Worm (Caenorhabditis elegans) whole organism, L4 larva: ENCODE measurements around the gene C18H7.4.

Experiments
- F26F4.8 ChIP-seq: fragments of 200-800 bp; sonication (Bioruptor generic); conservative IDR thresholded peaks from 2 replicates; pipeline ENCODE4 v1.3.6; 2022; ENCODE audit warnings: missing genetic modification characterization, missing compliant biosample characterization
- F37D6.2 ChIP-seq: sonication (generic microtip); optimal IDR thresholded peaks from 2 replicates; lab custom pipeline; 2016; ENCODE audit warnings: mild to moderate bottlenecking, missing genetic modification characterization, missing compliant biosample characterization
- F44E2.7 ChIP-seq: fragments of 200-800 bp; sonication (Bioruptor generic); IDR thresholded peaks from 2 replicates; pipeline ENCODE4 v2.1.2; 2022; ENCODE audit warnings: missing genetic modification characterization, missing compliant biosample characterization
- T26A8.4 ChIP-seq: fragments of 200-800 bp; sonication (Bioruptor generic); IDR thresholded peaks from 2 replicates; pipeline ENCODE4 v1.3.6; 2022; ENCODE audit warnings: missing genetic modification characterization, missing compliant biosample characterization
- ZK337.2 ChIP-seq: fragments of 200-800 bp; sonication (Bioruptor generic); IDR thresholded peaks from 2 replicates; pipeline ENCODE4 v1.3.6; 2022; ENCODE audit warnings: missing genetic modification reagents, missing genetic modification characterization, missing compliant biosample characterization
- ZK546.5 ChIP-seq, 2 experiments: sonication (generic microtip); optimal IDR thresholded peaks; 2 replicates each; lab custom pipeline; 2017; ENCODE audit warnings: missing biosample characterization in 2 of 2, missing genetic modification characterization in 2 of 2
- ama-1 ChIP-seq: fragments of 150-350 bp; optimal IDR thresholded peaks from 2 replicates; lab custom pipeline; 2014; ENCODE audit warnings: inconsistent platforms, mixed read lengths
- arid-1 ChIP-seq: fragments of 200-800 bp; sonication (Bioruptor generic); conservative IDR thresholded peaks from 2 replicates; pipeline ENCODE4 v1.3.6; 2022; ENCODE audit warnings: missing genetic modification reagents, missing genetic modification characterization, missing compliant biosample characterization
- attf-4 ChIP-seq: sonication (generic microtip); optimal IDR thresholded peaks from 3 replicates; lab custom pipeline; 2017; ENCODE audit warnings: missing biosample characterization, missing genetic modification characterization
- ceh-20 ChIP-seq: fragments of 200-800 bp; sonication (Bioruptor generic); IDR thresholded peaks from 2 replicates; pipeline ENCODE4 v1.3.6; 2022; ENCODE audit warnings: missing genetic modification reagents, missing genetic modification characterization, missing compliant biosample characterization
- ceh-82 ChIP-seq: sonication (generic microtip); optimal IDR thresholded peaks from 2 replicates; lab custom pipeline; 2017; ENCODE audit warnings: missing biosample characterization, missing genetic modification characterization
- egl-43 ChIP-seq: fragments of 200-800 bp; sonication (Bioruptor generic); IDR thresholded peaks from 2 replicates; pipeline ENCODE4 v1.3.6; 2022; ENCODE audit warnings: missing genetic modification reagents, missing genetic modification characterization, missing compliant biosample characterization
- gei-8 ChIP-seq: fragments of 200-800 bp; sonication (Bioruptor generic); optimal IDR thresholded peaks from 2 replicates; lab custom pipeline; 2018; ENCODE audit warnings: mild to moderate bottlenecking, missing genetic modification characterization, missing compliant biosample characterization
- hlh-30 ChIP-seq: sonication (generic microtip); optimal IDR thresholded peaks from 2 replicates; lab custom pipeline; 2017; ENCODE audit warnings: antibody characterized with exemption, mild to moderate bottlenecking, missing genetic modification characterization, missing compliant biosample characterization; ENCODE audit not compliant: insufficient read depth
- hmg-1.1 ChIP-seq: fragments of 200-800 bp; sonication (Bioruptor generic); IDR thresholded peaks from 2 replicates; pipeline ENCODE4 v1.3.6; 2022; ENCODE audit warnings: missing genetic modification reagents, missing genetic modification characterization, missing compliant biosample characterization
- lin-1 ChIP-seq: fragments of 200-800 bp; sonication (Bioruptor generic); IDR thresholded peaks from 2 replicates; pipeline ENCODE4 v1.3.6; 2022; ENCODE audit warnings: missing genetic modification reagents, missing genetic modification characterization, missing compliant biosample characterization
- lin-29 ChIP-seq: fragments of 200-800 bp; sonication (Bioruptor generic); IDR thresholded peaks from 2 replicates; pipeline ENCODE4 v1.3.6; 2022; ENCODE audit warnings: missing genetic modification reagents, missing genetic modification characterization, missing compliant biosample characterization
- lsy-2 ChIP-seq, 2 experiments: fragments of 150-350 bp in 1 of 2; sonication (generic microtip) in 1 of 2; optimal IDR thresholded peaks; 2 replicates each; lab custom pipeline; 2014 to 2017; ENCODE audit warnings: missing biosample characterization in 2 of 2, missing genetic modification characterization in 2 of 2
- madf-9 ChIP-seq: fragments of 200-800 bp; sonication (Bioruptor generic); conservative IDR thresholded peaks from 2 replicates; pipeline ENCODE4 v1.3.6; 2022; ENCODE audit warnings: missing genetic modification reagents, missing genetic modification characterization, missing compliant biosample characterization
- mdt-29 ChIP-seq: fragments of 200-800 bp; sonication (Bioruptor generic); IDR thresholded peaks from 2 replicates; pipeline ENCODE4 v1.3.6; 2022; ENCODE audit warnings: missing genetic modification reagents, missing genetic modification characterization, missing compliant biosample characterization
- mxl-3 ChIP-seq: fragments of 200-800 bp; sonication (Bioruptor generic); optimal IDR thresholded peaks from 2 replicates; lab custom pipeline; 2018; ENCODE audit warnings: mild to moderate bottlenecking, missing genetic modification characterization, missing compliant biosample characterization
- nhr-10 ChIP-seq: fragments of 150-350 bp; optimal IDR thresholded peaks from 2 replicates; lab custom pipeline; 2014; ENCODE audit warnings: missing biosample characterization, missing genetic modification characterization
- nhr-111 ChIP-seq: fragments of 200-800 bp; sonication (Bioruptor generic); optimal IDR thresholded peaks from 2 replicates; lab custom pipeline; 2018; ENCODE audit warnings: mild to moderate bottlenecking, missing genetic modification characterization, missing compliant biosample characterization
- nhr-42 ChIP-seq: fragments of 200-800 bp; sonication (Bioruptor generic); IDR thresholded peaks from 2 replicates; pipeline ENCODE4 v1.3.6; 2022; ENCODE audit warnings: missing genetic modification characterization, missing compliant biosample characterization
- nhr-48 ChIP-seq: sonication (generic microtip); optimal IDR thresholded peaks from 2 replicates; lab custom pipeline; 2016; ENCODE audit warnings: mild to moderate bottlenecking, missing genetic modification characterization, missing compliant biosample characterization
- nhr-76 ChIP-seq: fragments of 150-350 bp; optimal IDR thresholded peaks from 2 replicates; lab custom pipeline; 2014; ENCODE audit warnings: missing biosample characterization, missing genetic modification characterization
- nhr-77 ChIP-seq: fragments of 150-350 bp; optimal IDR thresholded peaks from 2 replicates; lab custom pipeline; 2014; ENCODE audit warnings: missing biosample characterization, missing genetic modification characterization
- php-3 ChIP-seq: fragments of 200-800 bp; sonication (Bioruptor generic); IDR thresholded peaks from 2 replicates; pipeline ENCODE4 v1.3.6; 2022; ENCODE audit warnings: missing genetic modification reagents, missing genetic modification characterization, missing compliant biosample characterization
- pqm-1 ChIP-seq: sonication (generic microtip); optimal IDR thresholded peaks from 2 replicates; lab custom pipeline; 2017; ENCODE audit warnings: missing biosample characterization, missing genetic modification characterization
- rbr-2 ChIP-seq: sonication (generic microtip); optimal IDR thresholded peaks from 2 replicates; lab custom pipeline; 2016; ENCODE audit warnings: missing genotype, missing genetic modification characterization, missing compliant biosample characterization
- sdz-12 ChIP-seq: fragments of 200-800 bp; sonication (Bioruptor generic); optimal IDR thresholded peaks from 2 replicates; lab custom pipeline; 2018; ENCODE audit warnings: mild to moderate bottlenecking, missing genetic modification characterization, missing compliant biosample characterization
- set-16 ChIP-seq: fragments of 200-800 bp; sonication (Bioruptor generic); IDR thresholded peaks from 2 replicates; pipeline ENCODE4 v1.3.6; 2022; ENCODE audit warnings: missing genetic modification reagents, missing genetic modification characterization, missing compliant biosample characterization
- snpc-1.2 ChIP-seq: fragments of 200-800 bp; sonication (Bioruptor generic); IDR thresholded peaks from 2 replicates; pipeline ENCODE4 v1.3.6; 2022; ENCODE audit warnings: missing genetic modification reagents, missing genetic modification characterization, missing compliant biosample characterization
- spr-1 ChIP-seq: sonication (generic microtip); optimal IDR thresholded peaks from 2 replicates; lab custom pipeline; 2016; ENCODE audit warnings: mild to moderate bottlenecking, missing genetic modification characterization, missing compliant biosample characterization
- unc-39 ChIP-seq: sonication (generic microtip); optimal IDR thresholded peaks from 2 replicates; lab custom pipeline; 2017; ENCODE audit warnings: missing biosample characterization, missing genetic modification characterization
- unc-62 ChIP-seq, 3 experiments: fragments of 150-350 bp in 1 of 3; sonication (generic microtip); optimal IDR thresholded peaks in 2 of 3; peaks in 1 of 3; 1 replicate in 1 of 3; 2 replicates in 2 of 3; lab custom pipeline; 2014 to 2017; ENCODE audit warnings: missing biosample characterization in 3 of 3, missing genetic modification characterization in 3 of 3, missing genetic modification reagents in 3 of 3, missing genotype in 1 of 3
- vab-7 ChIP-seq: fragments of 200-800 bp; sonication (Bioruptor generic); IDR thresholded peaks from 2 replicates; pipeline ENCODE4 v1.3.6; 2022; ENCODE audit warnings: missing genetic modification reagents, missing genetic modification characterization, missing compliant biosample characterization
- zfp-3 ChIP-seq: fragments of 200-800 bp; sonication (Bioruptor generic); conservative IDR thresholded peaks from 2 replicates; pipeline ENCODE4 v1.3.6; 2022; ENCODE audit warnings: missing genetic modification reagents, missing genetic modification characterization, missing compliant biosample characterization

The C18H7.4 gene

DNA sequence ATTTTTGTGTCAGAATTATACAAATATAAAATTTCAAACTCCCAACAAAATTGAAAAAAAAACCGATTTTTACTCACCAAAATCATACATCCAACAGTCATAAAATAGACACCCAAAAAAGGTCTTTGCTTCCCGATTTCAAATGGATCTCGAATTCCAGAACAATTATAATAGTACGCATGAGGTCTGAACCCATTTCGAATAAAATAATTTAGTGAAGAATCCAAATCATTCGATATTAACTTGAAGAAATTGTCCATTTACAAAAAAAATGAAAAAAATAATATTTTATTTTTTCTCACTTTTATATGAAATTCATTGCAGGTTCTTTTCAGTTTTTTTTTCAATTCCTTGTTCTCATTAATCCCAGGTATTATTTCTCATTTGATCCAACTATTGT lies 8.5 kb downstream of the C18H7.4 start, which contains the start of gene srt-59:
Gene srt-59 (minus strand): TSS at position 101 of the 400 bp plus-strand sequence.
- TF ChIP-seq ZK546.5 (tag; optimal IDR thresholded peaks at IDR 0.05; lab: Kevin White, UChicago) (no peak), nhr-10 (tag; lab: Kevin White, UChicago) (no peak), egl-43 (GFP tag; lab: Robert Waterston, UW) (no peak), ceh-20 (GFP tag; lab: Robert Waterston, UW) (no peak), mdt-29 (GFP tag; lab: Robert Waterston, UW) (no peak), gei-8 (no peak), F26F4.8 (GFP tag; lab: Robert Waterston, UW) (no peak), vab-7 (GFP tag; lab: Robert Waterston, UW) (no peak), T26A8.4 (GFP tag; lab: Robert Waterston, UW) (no peak), arid-1 (GFP tag; lab: Robert Waterston, UW) (no peak), zfp-3 (GFP tag; lab: Robert Waterston, UW) (no peak), mxl-3 (GFP tag; lab: Kevin White, UChicago) (no peak), ZK337.2 (GFP tag; lab: Robert Waterston, UW) (no peak), hmg-1.1 (GFP tag; lab: Robert Waterston, UW) (no peak), ama-1 (no peak), hlh-30 (no peak), nhr-111 (GFP tag; lab: Kevin White, UChicago) (no peak)
- TF ChIP-seq, all 104 proteins: peak for 0

- TF ChIP-seq unc-62 (GFP tag; optimal IDR thresholded peaks at IDR 0.05 in 1 of 2; lab: Kevin White, UChicago) (no peak), unc-62 (tag; optimal IDR thresholded peaks at IDR 0.05; lab: Kevin White, UChicago) (no peak), madf-9 (no peak), ceh-82 (tag; lab: Kevin White, UChicago) (no peak), rbr-2 (tag; lab: Kevin White, UChicago) (no peak), mdt-29 (GFP tag; lab: Robert Waterston, UW) (no peak), egl-43 (GFP tag; lab: Robert Waterston, UW) (no peak), vab-7 (GFP tag; lab: Robert Waterston, UW) (no peak), sdz-12 (GFP tag; lab: Kevin White, UChicago) (no peak), unc-39 (tag; lab: Kevin White, UChicago) (no peak), arid-1 (GFP tag; lab: Robert Waterston, UW) (no peak), spr-1 (tag; lab: Kevin White, UChicago) (no peak), ceh-20 (GFP tag; lab: Robert Waterston, UW) (no peak), lsy-2 (tag; optimal IDR thresholded peaks at IDR 0.05; lab: Kevin White, UChicago) (no peak), lin-1 (GFP tag; lab: Robert Waterston, UW) (no peak), attf-4 (no peak), snpc-1.2 (GFP tag; lab: Robert Waterston, UW) (no peak), nhr-76 (tag; lab: Kevin White, UChicago) (no peak), lin-29 (GFP tag; lab: Robert Waterston, UW) (no peak)
- TF ChIP-seq, all 104 proteins: peak for 0
Measured at ce11 chrIV:603543-603942, 10.4 kb downstream of the C18H7.4 start, which contains the start of gene prmt-4. Gene prmt-4, minus strand, starts transcription at chrIV:603643.

- TF ChIP-seq F37D6.2: no peak
- no peak for TF ChIP-seq nhr-10 (tag; lab: Kevin White, UChicago)
- TF ChIP-seq nhr-77: no peak
Measured at ce11 chrIV:604144-604543, 11.0 kb downstream of the C18H7.4 start, which contains the start of gene col-102. Gene col-102, plus strand, starts transcription at chrIV:604444.

DNA sequence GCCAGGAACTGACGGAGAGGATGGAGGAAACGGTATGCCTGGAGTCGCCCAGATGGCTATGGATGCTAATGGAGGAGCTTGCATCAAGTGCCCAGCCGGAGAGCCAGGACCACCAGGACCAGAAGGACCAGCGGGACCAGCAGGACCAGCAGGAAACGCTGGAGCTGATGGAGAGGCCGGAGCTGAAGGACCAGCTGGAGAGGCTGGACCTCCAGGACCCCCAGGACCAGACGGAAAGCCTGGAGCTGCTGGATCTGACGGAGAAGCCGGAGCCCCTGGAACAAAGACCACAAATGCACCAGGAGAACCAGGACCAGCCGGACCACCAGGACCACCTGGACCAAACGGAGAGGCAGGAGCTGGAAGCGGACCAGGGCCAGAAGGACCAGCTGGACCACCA lies 11.7 kb downstream of the C18H7.4 start:
- TF ChIP-seq egl-43 (GFP tag; lab: Robert Waterston, UW): no peak
- TF ChIP-seq php-3 (GFP tag; lab: Robert Waterston, UW): no peak
- TF ChIP-seq set-16: peak; percentile 64
- no peak for TF ChIP-seq nhr-42 (GFP tag; lab: Robert Waterston, UW)
- no peak for TF ChIP-seq F44E2.7 (GFP tag; lab: Robert Waterston, UW)
- TF ChIP-seq nhr-48 (tag; lab: Kevin White, UChicago): no peak
- no peak for TF ChIP-seq F37D6.2
- no peak for TF ChIP-seq pqm-1 (tag; lab: Kevin White, UChicago)
